Worm (Caenorhabditis elegans): ENCODE results near the gene Y37E11B.5.

DNA sequence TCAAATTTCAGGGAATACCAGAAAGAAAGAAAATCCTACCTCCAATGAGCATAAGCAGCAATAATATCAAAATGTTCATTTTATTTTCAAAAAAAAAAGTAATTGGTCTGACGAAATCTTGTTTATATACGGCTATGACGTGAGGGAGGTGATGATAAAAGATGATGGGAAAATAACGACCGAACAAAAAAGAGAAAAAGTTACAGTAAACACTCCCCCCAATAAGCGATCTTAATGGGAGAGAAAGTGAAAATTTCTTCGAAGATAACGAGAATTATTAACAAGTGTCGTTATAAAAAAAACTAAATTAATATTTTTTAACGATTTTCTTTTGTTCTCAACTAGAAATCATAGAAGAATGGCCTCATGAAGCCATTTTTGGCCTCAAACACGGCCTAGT, 1.6 kb upstream of the Y37E11B.5 start, which contains the start of gene Y37E11B.7:
- TF ChIP-seq cog-1 (tag; optimal IDR thresholded peaks at IDR 0.05) (no peak), T22C8.4 (GFP tag; IDR thresholded peaks at IDR 0.05) (no peak), ztf-29 (GFP tag; IDR thresholded peaks at IDR 0.05) (no peak), ztf-23 (GFP tag; IDR thresholded peaks at IDR 0.05) (no peak), med-1 (GFP tag; optimal IDR thresholded peaks at IDR 0.05; ENCODE audit: insufficient read depth) (no peak), klf-2 (GFP tag; conservative IDR thresholded peaks at IDR 0.05) (no peak), flt-1 (GFP tag; IDR thresholded peaks at IDR 0.05) (no peak)
